Fruit fly (Drosophila melanogaster) whole organism, embryonic: ENCODE results near the gene pod1.
A peak's percentile ranks its signal among the peaks of the same experiment; 100 is the strongest.

Experiments
- CG10321 ChIP-seq: fragments of 200-800 bp; sonication (Bioruptor generic); IDR thresholded peaks from 2 replicates; pipeline ENCODE4 v1.3.6; 2022; ENCODE audit warnings: missing biosample characterization, missing genetic modification characterization
- CG10462 ChIP-seq: fragments of 200-800 bp; sonication (Bioruptor generic); optimal IDR thresholded peaks from 2 replicates; lab custom pipeline; 2016; ENCODE audit warnings: missing biosample characterization, missing genetic modification characterization
- CG10654 ChIP-seq: fragments of 200-800 bp; sonication (Bioruptor generic); optimal IDR thresholded peaks from 2 replicates; lab custom pipeline; 2016; ENCODE audit warnings: missing biosample characterization, missing genetic modification characterization
- CG11398 ChIP-seq: fragments of 200-800 bp; sonication (Bioruptor generic); optimal IDR thresholded peaks from 2 replicates; lab custom pipeline; 2016; ENCODE audit warnings: missing biosample characterization, missing genetic modification characterization
- CG11504 ChIP-seq: fragments of 200-800 bp; sonication (Bioruptor generic); optimal IDR thresholded peaks from 3 replicates; lab custom pipeline; 2019; ENCODE audit warnings: missing biosample characterization, mild to moderate bottlenecking, missing genetic modification characterization, moderate library complexity
- CG1233 ChIP-seq: fragments of 200-800 bp; sonication (Bioruptor generic); optimal IDR thresholded peaks from 4 replicates; lab custom pipeline; 2018; ENCODE audit warnings: missing biosample characterization, mild to moderate bottlenecking, missing genetic modification characterization
- CG12744 ChIP-seq: fragments of 200-800 bp; sonication (Bioruptor generic); optimal IDR thresholded peaks from 2 replicates; lab custom pipeline; 2016; ENCODE audit warnings: missing biosample characterization, missing genetic modification characterization
- CG13287 ChIP-seq: fragments of 200-800 bp; sonication (Bioruptor generic); IDR thresholded peaks from 2 replicates; pipeline ENCODE4 v1.3.6; 2022; ENCODE audit warnings: missing biosample characterization, missing genetic modification characterization; ENCODE audit not compliant: partially characterized antibody
- CG16863 ChIP-seq: fragments of 200-800 bp; sonication (Bioruptor generic); optimal IDR thresholded peaks from 3 replicates; lab custom pipeline; 2016; ENCODE audit warnings: missing biosample characterization, missing genetic modification characterization
- CG2199 ChIP-seq: fragments of 200-800 bp; sonication (Bioruptor generic); IDR thresholded peaks from 3 replicates; pipeline ENCODE4 v1.3.6; 2022; ENCODE audit warnings: missing biosample characterization, missing genetic modification characterization
- CG32532 ChIP-seq: fragments of 200-800 bp; sonication (Bioruptor generic); IDR thresholded peaks from 2 replicates; pipeline ENCODE4 v1.3.6; 2022; ENCODE audit warnings: missing biosample characterization, missing genetic modification characterization
- CG4424 ChIP-seq: fragments of 200-800 bp; sonication (Bioruptor generic); optimal IDR thresholded peaks from 3 replicates; lab custom pipeline; 2016; ENCODE audit warnings: missing biosample characterization, missing genetic modification characterization
- CG5953 ChIP-seq: fragments of 200-800 bp; sonication (Bioruptor generic); IDR thresholded peaks from 2 replicates; pipeline ENCODE4 v1.3.6; 2022; ENCODE audit warnings: missing biosample characterization, missing genetic modification characterization
- CG6272 ChIP-seq: fragments of 200-800 bp; sonication (Bioruptor generic); IDR thresholded peaks from 2 replicates; pipeline ENCODE4 v1.3.6; 2022; ENCODE audit warnings: missing biosample characterization, missing genetic modification characterization
- CG6689 ChIP-seq: fragments of 200-800 bp; sonication (Bioruptor generic); IDR thresholded peaks from 2 replicates; pipeline ENCODE4 v1.3.6; 2022; ENCODE audit warnings: missing biosample characterization, missing genetic modification characterization
- CG7987 ChIP-seq: fragments of 200-800 bp; sonication (Bioruptor generic); optimal IDR thresholded peaks from 2 replicates; lab custom pipeline; 2018; ENCODE audit warnings: missing biosample characterization, mild to moderate bottlenecking, missing genetic modification characterization, moderate library complexity
- CG8281 ChIP-seq: fragments of 200-800 bp; sonication (Bioruptor generic); optimal IDR thresholded peaks from 2 replicates; lab custom pipeline; 2018; ENCODE audit warnings: missing biosample characterization, mild to moderate bottlenecking, missing genetic modification characterization, moderate library complexity
- CG8290 ChIP-seq, 3 experiments: fragments of 200-800 bp; sonication (Bioruptor generic); optimal IDR thresholded peaks; 2 replicates each; lab custom pipeline; 2016 to 2019; ENCODE audit warnings: missing biosample characterization in 3 of 3, missing genetic modification characterization in 3 of 3, mild to moderate bottlenecking in 2 of 3, moderate library complexity in 1 of 3
- CG8765 ChIP-seq: fragments of 200-800 bp; sonication (Bioruptor generic); IDR thresholded peaks from 2 replicates; pipeline ENCODE4 v1.3.6; 2022; ENCODE audit warnings: missing biosample characterization, missing genetic modification characterization
- CG9932 ChIP-seq: fragments of 200-800 bp; sonication (Bioruptor generic); IDR thresholded peaks from 2 replicates; pipeline ENCODE4 v1.3.6; 2022; ENCODE audit warnings: missing biosample characterization, missing genetic modification characterization
- Chrac-16 ChIP-seq: fragments of 200-800 bp; sonication (Bioruptor generic); optimal IDR thresholded peaks from 3 replicates; lab custom pipeline; 2016; ENCODE audit warnings: missing biosample characterization, missing genetic modification characterization
- Dll ChIP-seq: fragments of 200-800 bp; sonication (Bioruptor generic); IDR thresholded peaks from 4 replicates; pipeline ENCODE4 v1.3.6; 2022; ENCODE audit warnings: missing biosample characterization, missing genetic modification characterization; ENCODE audit not compliant: partially characterized antibody
- Doc2 ChIP-seq: fragments of 200-800 bp; sonication (Bioruptor generic); IDR thresholded peaks from 2 replicates; pipeline ENCODE4 v1.3.6; 2022; ENCODE audit warnings: missing biosample characterization, missing genetic modification characterization
- Dp ChIP-seq: fragments of 200-800 bp; sonication (Bioruptor generic); optimal IDR thresholded peaks from 2 replicates; lab custom pipeline; 2018; ENCODE audit warnings: missing biosample characterization, mild to moderate bottlenecking, missing genetic modification characterization, moderate library complexity
- E2f1 ChIP-seq: fragments of 200-800 bp; sonication (Bioruptor generic); IDR thresholded peaks from 2 replicates; pipeline ENCODE4 v1.3.6; 2022; ENCODE audit warnings: missing biosample characterization, missing genetic modification characterization
- Hand ChIP-seq: fragments of 200-800 bp; sonication (Bioruptor generic); optimal IDR thresholded peaks from 2 replicates; lab custom pipeline; 2017; ENCODE audit warnings: mild to moderate bottlenecking, missing biosample characterization, missing genetic modification reagents, missing genetic modification characterization
- Hey ChIP-seq: fragments of 200-800 bp; sonication (Bioruptor generic); optimal IDR thresholded peaks from 3 replicates; lab custom pipeline; 2018; ENCODE audit warnings: missing biosample characterization, mild to moderate bottlenecking, missing genetic modification characterization
- NC2β ChIP-seq: fragments of 200-800 bp; sonication (Bioruptor generic); optimal IDR thresholded peaks from 2 replicates; lab custom pipeline; 2016; ENCODE audit warnings: missing biosample characterization, missing genetic modification characterization
- Oaz ChIP-seq: fragments of 200-800 bp; sonication (Bioruptor generic); IDR thresholded peaks from 2 replicates; pipeline ENCODE4 v1.3.6; 2022; ENCODE audit warnings: missing biosample characterization, missing genetic modification characterization
- Scr ChIP-seq: fragments of 200-800 bp; sonication (Bioruptor generic); IDR thresholded peaks from 2 replicates; pipeline ENCODE4 v1.3.6; 2022; ENCODE audit warnings: missing biosample characterization, missing genetic modification characterization; ENCODE audit not compliant: partially characterized antibody
- Sox102F ChIP-seq: fragments of 200-800 bp; sonication (Bioruptor generic); optimal IDR thresholded peaks from 2 replicates; lab custom pipeline; 2018; ENCODE audit warnings: missing biosample characterization, mild to moderate bottlenecking, missing genetic modification characterization, moderate library complexity
- Sry-δ ChIP-seq: fragments of 200-800 bp; sonication (Bioruptor generic); optimal IDR thresholded peaks from 2 replicates; lab custom pipeline; 2016; ENCODE audit warnings: missing biosample characterization, missing genetic modification characterization
- Tbp ChIP-seq: fragments of >200 bp; optimal IDR thresholded peaks from 2 replicates; lab custom pipeline; 2018; ENCODE audit warnings: missing biosample characterization, missing genetic modification characterization
- cg ChIP-seq: fragments of 200-800 bp; sonication (Bioruptor generic); optimal IDR thresholded peaks from 3 replicates; lab custom pipeline; 2019; ENCODE audit warnings: missing biosample characterization, mild to moderate bottlenecking, missing genetic modification characterization, moderate library complexity
- chm ChIP-seq: fragments of 200-800 bp; sonication (Bioruptor generic); IDR thresholded peaks from 2 replicates; pipeline ENCODE4 v1.3.6; 2022; ENCODE audit warnings: missing biosample characterization, missing genetic modification characterization
- crol ChIP-seq: fragments of 200-800 bp; sonication (Bioruptor generic); IDR thresholded peaks from 2 replicates; pipeline ENCODE4 v1.3.6; 2022; ENCODE audit warnings: missing biosample characterization, missing genetic modification characterization
- dmrt99B ChIP-seq: fragments of 200-800 bp; sonication (Bioruptor generic); optimal IDR thresholded peaks from 2 replicates; lab custom pipeline; 2018; ENCODE audit warnings: missing biosample characterization, mild to moderate bottlenecking, missing genetic modification characterization, moderate library complexity
- eve ChIP-seq, 2 experiments: fragments of >200 bp; optimal IDR thresholded peaks; 2 replicates each; lab custom pipeline; 2017; ENCODE audit warnings: missing biosample characterization in 2 of 2, missing genetic modification characterization in 2 of 2
- ewg ChIP-seq: fragments of 200-800 bp; sonication (Bioruptor generic); optimal IDR thresholded peaks from 3 replicates; lab custom pipeline; 2017; ENCODE audit warnings: mild to moderate bottlenecking, missing biosample characterization, missing genetic modification reagents, missing genetic modification characterization
- fd102C ChIP-seq: fragments of 200-800 bp; sonication (Bioruptor generic); optimal IDR thresholded peaks from 2 replicates; lab custom pipeline; 2018; ENCODE audit warnings: missing biosample characterization, mild to moderate bottlenecking, missing genetic modification characterization, moderate library complexity
- gsb ChIP-seq: fragments of 200-800 bp; sonication (Bioruptor generic); IDR thresholded peaks from 2 replicates; pipeline ENCODE4 v1.3.6; 2022; ENCODE audit warnings: missing biosample characterization, missing genetic modification characterization
- hth ChIP-seq: fragments of >200 bp; optimal IDR thresholded peaks from 2 replicates; lab custom pipeline; 2017; ENCODE audit warnings: inconsistent platforms
- ind ChIP-seq: fragments of 200-800 bp; sonication (Bioruptor generic); optimal IDR thresholded peaks from 3 replicates; lab custom pipeline; 2016; ENCODE audit warnings: missing biosample characterization, missing genetic modification characterization
- nerfin-1 ChIP-seq: fragments of 200-800 bp; sonication (Bioruptor generic); optimal IDR thresholded peaks from 3 replicates; lab custom pipeline; 2019; ENCODE audit warnings: missing biosample characterization, mild to moderate bottlenecking, missing genetic modification characterization, moderate library complexity
- onecut ChIP-seq: fragments of 200-800 bp; sonication (Bioruptor generic); IDR thresholded peaks from 2 replicates; pipeline ENCODE4 v1.3.6; 2022; ENCODE audit warnings: missing biosample characterization, missing genetic modification characterization
- otp ChIP-seq: fragments of 200-800 bp; sonication (Bioruptor generic); IDR thresholded peaks from 3 replicates; pipeline ENCODE4, ENCODE4 v1.3.6; 2022; ENCODE audit warnings: missing biosample characterization, missing genetic modification characterization
- psq ChIP-seq: fragments of 200-800 bp; sonication (Bioruptor generic); optimal IDR thresholded peaks from 2 replicates; lab custom pipeline; 2017; ENCODE audit warnings: missing biosample characterization, missing genetic modification characterization
- repo ChIP-seq: fragments of 200-800 bp; sonication (Bioruptor generic); optimal IDR thresholded peaks from 2 replicates; lab custom pipeline; 2016; ENCODE audit warnings: missing biosample characterization, missing genetic modification characterization
- sna ChIP-seq: fragments of 200-800 bp; sonication (Bioruptor generic); IDR thresholded peaks from 2 replicates; pipeline ENCODE4 v1.3.6; 2022; ENCODE audit warnings: missing biosample characterization, missing genetic modification characterization; ENCODE audit not compliant: partially characterized antibody
- wdn ChIP-seq: fragments of 200-800 bp; sonication (Bioruptor generic); IDR thresholded peaks from 2 replicates; pipeline ENCODE4 v1.3.6; 2022; ENCODE audit warnings: missing biosample characterization, missing genetic modification characterization

Gene pod1

dm6 chrX:6859756-6860412 lies 56.4 kb downstream of the pod1 start (continued):
- TF ChIP-seq hth (lab: Kevin White, UChicago) (no peak), CG8281 (tag; lab: Kevin White, UChicago) (peak; percentile 66), onecut (GFP tag; lab: Robert Waterston, UW) (peak; percentile 39; the same call in 1 of the 2 replicates), eve (GFP tag; optimal IDR thresholded peaks at IDR 0.05; lab: Kevin White, UChicago) (peak in 1 of 2 experiments; percentile 96), Chrac-16 (GFP tag; lab: Kevin White, UChicago) (no peak), cg (GFP tag; lab: Kevin White, UChicago) (peak; percentile 43), gsb (GFP tag; lab: Robert Waterston, UW) (peak; percentile 40; the same call in 1 of the 2 replicates), otp (GFP tag; lab: Robert Waterston, UW) (no peak), dmrt99B (tag; lab: Kevin White, UChicago) (peak; percentile 76), CG4424 (GFP tag; lab: Kevin White, UChicago) (peak; percentile 91), CG7987 (peak; percentile 23), CG16863 (GFP tag; lab: Kevin White, UChicago) (no peak), CG8765 (GFP tag; lab: Robert Waterston, UW) (peak; percentile 36; the same call in 1 of the 2 replicates), CG1233 (GFP tag; lab: Kevin White, UChicago) (peak; percentile 23), repo (peak; percentile 58), Sry-δ (GFP tag; lab: Kevin White, UChicago) (peak; percentile 39), CG32532 (peak; percentile 83), Dp (GFP tag; lab: Kevin White, UChicago) (no peak), psq (peak; percentile 88), CG10654 (GFP tag; lab: Kevin White, UChicago) (peak; percentile 70), CG10321 (no peak), CG2199 (no peak), CG6272 (GFP tag; lab: Robert Waterston, UW) (peak; percentile 61), Dll (no peak), wdn (GFP tag; lab: Robert Waterston, UW) (no peak), Hey (no peak), ewg (peak; percentile 21), Doc2 (no peak), Sox102F (GFP tag; lab: Kevin White, UChicago) (peak; percentile 50), CG12744 (peak; percentile 67), CG13287 (GFP tag; lab: Robert Waterston, UW) (no peak), Oaz (GFP tag; lab: Robert Waterston, UW) (peak; percentile 58), Hand (GFP tag; lab: Kevin White, UChicago) (no peak), CG11398 (GFP tag; lab: Kevin White, UChicago) (peak; percentile 45), nerfin-1 (peak; percentile 72), CG10462 (no peak), E2f1 (GFP tag; lab: Robert Waterston, UW) (peak; percentile 65), ind (GFP tag; lab: Kevin White, UChicago) (peak; percentile 89), CG5953 (GFP tag; lab: Robert Waterston, UW) (no peak), Tbp (GFP tag; lab: Kevin White, UChicago) (no peak), CG11504 (tag; lab: Kevin White, UChicago) (peak; percentile 91), CG8290 (GFP tag; optimal IDR thresholded peaks at IDR 0.05; lab: Kevin White, UChicago) (peak; percentile 14), CG8290 (tag; optimal IDR thresholded peaks at IDR 0.05; lab: Kevin White, UChicago) (peak in 1 of 2 experiments; percentile 43), sna (no peak), chm (GFP tag; lab: Robert Waterston, UW) (no peak; the same call in 1 of the 2 replicates), fd102C (GFP tag; lab: Kevin White, UChicago) (no peak), crol (peak; percentile 97), Scr (GFP tag; lab: Robert Waterston, UW) (no peak), NC2β (GFP tag; lab: Kevin White, UChicago) (no peak), CG9932 (peak; percentile 79), CG6689 (GFP tag; lab: Robert Waterston, UW) (peak; percentile 78)
